Fruit fly (Drosophila melanogaster): ENCODE data around the gene Pka-R1.

The Pka-R1 gene

dm6 chr3L:20815666-20816375 is at the start of gene Pka-R1, which contains the start of gene CG3618 (continued):
- TF ChIP-seq CG10979 (tag; optimal IDR thresholded peaks at IDR 0.05) (no peak), seq (GFP tag; IDR thresholded peaks at IDR 0.05) (no peak), CG18262 (tag; optimal IDR thresholded peaks at IDR 0.05) (no peak), CG9797 (GFP tag; optimal IDR thresholded peaks at IDR 0.05) (peak; percentile 39), CG4617 (GFP tag; optimal IDR thresholded peaks at IDR 0.05; ENCODE audit: borderline replicate concordance) (peak; percentile 75), CG2889 (GFP tag; IDR thresholded peaks at IDR 0.05) (no peak), hth (optimal IDR thresholded peaks at IDR 0.05) (no peak), CG7745 (tag; optimal IDR thresholded peaks at IDR 0.05) (no peak), caup (GFP tag; optimal IDR thresholded peaks at IDR 0.05; ENCODE audit: severe bottlenecking) (no peak), CG12744 (GFP tag; optimal IDR thresholded peaks at IDR 0.05) (no peak), CG1233 (GFP tag; optimal IDR thresholded peaks at IDR 0.05) (no peak), CG30403 (GFP tag; optimal IDR thresholded peaks at IDR 0.05) (no peak), btn (GFP tag; optimal IDR thresholded peaks at IDR 0.05) (no peak), gce (GFP tag; IDR thresholded peaks at IDR 0.05) (no peak), dimm (GFP tag; IDR thresholded peaks at IDR 0.05) (no peak), CG8388 (GFP tag; optimal IDR thresholded peaks at IDR 0.05) (no peak), BtbVII (GFP tag; optimal IDR thresholded peaks at IDR 0.05) (no peak), CG15514 (GFP tag; optimal IDR thresholded peaks at IDR 0.05) (peak; percentile 50), NC2α (GFP tag; optimal IDR thresholded peaks at IDR 0.05) (no peak), CG10209 (GFP tag; optimal IDR thresholded peaks at IDR 0.05) (no peak), CG15696 (tag; optimal IDR thresholded peaks at IDR 0.05) (no peak), CG13424 (tag; optimal IDR thresholded peaks at IDR 0.05) (no peak), CG9437 (GFP tag; optimal IDR thresholded peaks at IDR 0.05) (peak; percentile 76), Dp (GFP tag; optimal IDR thresholded peaks at IDR 0.05) (peak; percentile 77), tll (GFP tag; optimal IDR thresholded peaks at IDR 0.05) (no peak), Rfx (GFP tag; IDR thresholded peaks at IDR 0.05) (no peak), MBD-R2 (GFP tag; IDR thresholded peaks at IDR 0.05) (no peak), CG5180 (GFP tag; optimal IDR thresholded peaks at IDR 0.05) (no peak), CG7928 (GFP tag; optimal IDR thresholded peaks at IDR 0.05) (no peak), CG8281 (tag; optimal IDR thresholded peaks at IDR 0.05) (no peak), CoRest (tag; optimal IDR thresholded peaks at IDR 0.05) (no peak), inv (GFP tag; IDR thresholded peaks at IDR 0.05; ENCODE audit: partially characterized antibody) (no peak), Med (GFP tag) (no peak), CG13123 (GFP tag; optimal IDR thresholded peaks at IDR 0.05) (no peak), CG1792 (GFP tag; optimal IDR thresholded peaks at IDR 0.05) (no peak), CG34224 (GFP tag; IDR thresholded peaks at IDR 0.05; ENCODE audit: partially characterized antibody) (no peak), CG32767 (GFP tag; IDR thresholded peaks at IDR 0.05) (no peak), CG17328 (GFP tag; IDR thresholded peaks at IDR 0.05) (no peak), Ets97D (GFP tag; optimal IDR thresholded peaks at IDR 0.05) (peak; percentile 37), CHES-1-like (GFP tag; optimal IDR thresholded peaks at IDR 0.05) (no peak), CG15601 (tag; optimal IDR thresholded peaks at IDR 0.05) (no peak), CG2202 (tag; optimal IDR thresholded peaks at IDR 0.05) (no peak), nerfin-2 (GFP tag; IDR thresholded peaks at IDR 0.05; ENCODE audit: partially characterized antibody) (no peak), CG10959 (GFP tag; IDR thresholded peaks at IDR 0.05) (no peak), Stat92E (GFP tag; optimal IDR thresholded peaks at IDR 0.05) (peak in 1 of 3 experiments; percentile 24), ERR (GFP tag; optimal IDR thresholded peaks at IDR 0.05) (no peak), HLH3B (GFP tag; IDR thresholded peaks at IDR 0.05) (no peak), z (GFP tag; IDR thresholded peaks at IDR 0.05) (no peak), lmd (GFP tag; IDR thresholded peaks at IDR 0.05) (no peak)
